Worm (Caenorhabditis elegans) whole organism, early embryonic: Measurements from ENCODE around the gene zmp-1.

Experiments used
- hmbx-1 ChIP-seq: sonication (generic microtip); optimal IDR thresholded peaks from 2 replicates; lab custom pipeline; 2016; ENCODE audit warnings: mild to moderate bottlenecking, missing genetic modification characterization, missing compliant biosample characterization
- hnd-1 ChIP-seq: sonication (generic microtip); optimal IDR thresholded peaks from 2 replicates; lab custom pipeline; 2016; ENCODE audit warnings: missing genetic modification characterization, missing compliant biosample characterization

ce11 chrIII:5930659-5931058 is 2.1 kb downstream of the zmp-1 start:
- TF ChIP-seq hnd-1 (tag; lab: Kevin White, UChicago) (no peak), hmbx-1 (tag; lab: Kevin White, UChicago) (no peak)
